Worm (Caenorhabditis elegans) whole organism, L2 larva: ENCODE data around the gene cest-2.2.

ENCODE experiments used
- C34F6.9 ChIP-seq: fragments of 150-350 bp; optimal IDR thresholded peaks from 2 replicates; lab custom pipeline; 2014; ENCODE audit warnings: missing biosample characterization, missing genetic modification characterization
- F13H6.1 ChIP-seq: sonication (generic microtip); optimal IDR thresholded peaks from 2 replicates; lab custom pipeline; 2016; ENCODE audit warnings: missing genetic modification characterization, missing compliant biosample characterization
- R02D3.7 ChIP-seq: fragments of 150-350 bp; optimal IDR thresholded peaks from 2 replicates; lab custom pipeline; 2014; ENCODE audit warnings: missing biosample characterization, missing genetic modification characterization
- Y55F3AM.14 ChIP-seq: fragments of 200-800 bp; sonication (Bioruptor generic); optimal IDR thresholded peaks from 2 replicates; lab custom pipeline; 2018; ENCODE audit warnings: mild to moderate bottlenecking, missing genetic modification characterization, missing compliant biosample characterization
- ZK546.5 ChIP-seq: sonication (generic microtip); optimal IDR thresholded peaks from 2 replicates; lab custom pipeline; 2017; ENCODE audit warnings: missing biosample characterization, missing genetic modification characterization
- alr-1 ChIP-seq: fragments of 150-350 bp; optimal IDR thresholded peaks from 2 replicates; lab custom pipeline; 2014; ENCODE audit warnings: missing biosample characterization, missing genetic modification characterization
- aly-2 ChIP-seq: fragments of 150-350 bp; optimal IDR thresholded peaks from 2 replicates; lab custom pipeline; 2014; ENCODE audit warnings: missing biosample characterization, missing genetic modification characterization
- ama-1 ChIP-seq: fragments of 150-350 bp; optimal IDR thresholded peaks from 2 replicates; lab custom pipeline; 2018; ENCODE audit warnings: inconsistent platforms
- blmp-1 ChIP-seq: sonication (generic microtip); optimal IDR thresholded peaks from 2 replicates; lab custom pipeline; 2017; ENCODE audit warnings: missing genetic modification characterization, mild to moderate bottlenecking, missing compliant biosample characterization, antibody characterized with exemption, moderate library complexity; ENCODE audit not compliant: insufficient read depth
- ceh-16 ChIP-seq: fragments of 150-350 bp; optimal IDR thresholded peaks from 2 replicates; lab custom pipeline; 2014; ENCODE audit warnings: missing biosample characterization, missing genetic modification characterization
- ceh-82 ChIP-seq: fragments of 150-350 bp; optimal IDR thresholded peaks from 2 replicates; lab custom pipeline; 2014; ENCODE audit warnings: missing biosample characterization, missing genetic modification characterization
- crh-2 ChIP-seq: sonication (generic microtip); optimal IDR thresholded peaks from 2 replicates; lab custom pipeline; 2017; ENCODE audit warnings: missing biosample characterization, missing genetic modification characterization
- dmd-4 ChIP-seq: sonication (generic microtip); optimal IDR thresholded peaks from 2 replicates; lab custom pipeline; 2017; ENCODE audit warnings: missing biosample characterization, missing genetic modification characterization
- egl-27 ChIP-seq: sonication (generic microtip); optimal IDR thresholded peaks from 3 replicates; lab custom pipeline; 2017; ENCODE audit warnings: missing biosample characterization, missing genetic modification reagents, missing genetic modification characterization
- elt-1 ChIP-seq: fragments of 150-350 bp; optimal IDR thresholded peaks from 2 replicates; lab custom pipeline; 2014; ENCODE audit warnings: missing biosample characterization, missing genetic modification characterization
- elt-3 ChIP-seq: sonication (generic microtip); optimal IDR thresholded peaks from 2 replicates; lab custom pipeline; 2017; ENCODE audit warnings: missing biosample characterization, missing genetic modification characterization
- fos-1 ChIP-seq: fragments of 150-350 bp; optimal IDR thresholded peaks from 2 replicates; lab custom pipeline; 2014; ENCODE audit warnings: missing biosample characterization, missing genetic modification characterization
- gmeb-1 ChIP-seq: fragments of 150-350 bp; optimal IDR thresholded peaks from 2 replicates; lab custom pipeline; 2014; ENCODE audit warnings: missing biosample characterization, missing genetic modification characterization
- lin-11 ChIP-seq: fragments of 150-350 bp; sonication (generic microtip); optimal IDR thresholded peaks from 2 replicates; lab custom pipeline; 2014; ENCODE audit warnings: missing biosample characterization, missing genetic modification characterization, inconsistent platforms, mixed read lengths
- lin-13 ChIP-seq: fragments of 150-350 bp; optimal IDR thresholded peaks from 2 replicates; lab custom pipeline; 2014; ENCODE audit warnings: missing biosample characterization, missing genetic modification reagents, missing genetic modification characterization
- lin-39 ChIP-seq: fragments of 150-350 bp; optimal IDR thresholded peaks from 2 replicates; lab custom pipeline; 2014; ENCODE audit warnings: missing biosample characterization, missing genetic modification reagents, missing genetic modification characterization
- lsy-2 ChIP-seq, 2 experiments: fragments of 150-350 bp in 1 of 2; sonication (generic microtip) in 1 of 2; optimal IDR thresholded peaks; 2 replicates each; lab custom pipeline; 2014 to 2017; ENCODE audit warnings: missing biosample characterization in 2 of 2, missing genetic modification characterization in 2 of 2
- mab-5 ChIP-seq: fragments of 150-350 bp; optimal IDR thresholded peaks from 2 replicates; lab custom pipeline; 2014; ENCODE audit warnings: missing biosample characterization, missing genetic modification characterization
- mbf-1 ChIP-seq: sonication (generic microtip); optimal IDR thresholded peaks from 2 replicates; lab custom pipeline; 2017; ENCODE audit warnings: missing biosample characterization, missing genetic modification characterization
- mdl-1 ChIP-seq, 2 experiments: fragments of 150-350 bp in 1 of 2; sonication (generic microtip) in 1 of 2; optimal IDR thresholded peaks; 2 replicates each; lab custom pipeline; 2017; ENCODE audit warnings: missing biosample characterization in 2 of 2, missing genetic modification characterization in 2 of 2
- nhr-10 ChIP-seq: sonication (generic microtip); optimal IDR thresholded peaks from 2 replicates; lab custom pipeline; 2017; ENCODE audit warnings: missing biosample characterization, missing genetic modification characterization
- nhr-11 ChIP-seq: fragments of 150-350 bp; optimal IDR thresholded peaks from 2 replicates; lab custom pipeline; 2014; ENCODE audit warnings: missing biosample characterization, missing genetic modification characterization
- nhr-12 ChIP-seq: fragments of 150-350 bp; optimal IDR thresholded peaks from 2 replicates; lab custom pipeline; 2014; ENCODE audit warnings: missing biosample characterization, missing genetic modification characterization
- nhr-129 ChIP-seq: fragments of 150-350 bp; optimal IDR thresholded peaks from 2 replicates; lab custom pipeline; 2014; ENCODE audit warnings: missing biosample characterization, missing genetic modification characterization
- nhr-21 ChIP-seq: fragments of 150-350 bp; optimal IDR thresholded peaks from 2 replicates; lab custom pipeline; 2014; ENCODE audit warnings: missing biosample characterization, missing genetic modification characterization
- nhr-237 ChIP-seq: fragments of 150-350 bp; optimal IDR thresholded peaks from 2 replicates; lab custom pipeline; 2014; ENCODE audit warnings: missing biosample characterization, missing genetic modification characterization
- nhr-25 ChIP-seq: fragments of 150-350 bp; sonication (generic microtip); optimal IDR thresholded peaks from 3 replicates; lab custom pipeline; 2014; ENCODE audit warnings: missing biosample characterization, missing genetic modification characterization
- nhr-6 ChIP-seq: fragments of 150-350 bp; optimal IDR thresholded peaks from 2 replicates; lab custom pipeline; 2014; ENCODE audit warnings: missing biosample characterization, missing genetic modification characterization
- nhr-77 ChIP-seq: fragments of 150-350 bp; optimal IDR thresholded peaks from 2 replicates; lab custom pipeline; 2014; ENCODE audit warnings: missing biosample characterization, missing genetic modification characterization
- peb-1 ChIP-seq: fragments of 150-350 bp; optimal IDR thresholded peaks from 2 replicates; lab custom pipeline; 2014; ENCODE audit warnings: missing biosample characterization, missing genetic modification characterization
- skn-1 ChIP-seq: sonication (generic microtip); optimal IDR thresholded peaks from 2 replicates; lab custom pipeline; 2017; ENCODE audit warnings: missing biosample characterization, missing genetic modification characterization
- sma-3 ChIP-seq: sonication (generic microtip); optimal IDR thresholded peaks from 2 replicates; lab custom pipeline; 2016; ENCODE audit warnings: missing genetic modification reagents, missing genetic modification characterization, missing compliant biosample characterization
- sma-9 ChIP-seq, 2 experiments: fragments of 150-350 bp in 1 of 2; sonication (generic microtip) in 1 of 2; optimal IDR thresholded peaks; 2 replicates each; lab custom pipeline; 2014 to 2016; ENCODE audit warnings: missing genetic modification characterization in 2 of 2, mild to moderate bottlenecking in 1 of 2, missing biosample characterization in 1 of 2, missing compliant biosample characterization in 1 of 2, missing genetic modification reagents in 1 of 2, moderate library complexity in 1 of 2
- snpc-4 ChIP-seq: fragments of 150-350 bp; optimal IDR thresholded peaks from 2 replicates; lab custom pipeline; 2014; ENCODE audit warnings: missing biosample characterization, missing genetic modification characterization
- unc-39 ChIP-seq: fragments of 150-350 bp; optimal IDR thresholded peaks from 2 replicates; lab custom pipeline; 2014; ENCODE audit warnings: missing biosample characterization, missing genetic modification characterization
- unc-55 ChIP-seq: fragments of 150-350 bp; sonication (generic microtip); optimal IDR thresholded peaks from 3 replicates; lab custom pipeline; 2014; ENCODE audit warnings: missing biosample characterization, missing genetic modification reagents, missing genetic modification characterization
- unc-62 ChIP-seq: fragments of 150-350 bp; optimal IDR thresholded peaks from 2 replicates; lab custom pipeline; 2014; ENCODE audit warnings: missing biosample characterization, missing genetic modification reagents, missing genetic modification characterization
- zag-1 ChIP-seq: fragments of 150-350 bp; optimal IDR thresholded peaks from 2 replicates; lab custom pipeline; 2014; ENCODE audit warnings: missing biosample characterization, missing genetic modification characterization
- ztf-1 ChIP-seq: fragments of 200-800 bp; sonication (Bioruptor generic); conservative IDR thresholded peaks from 2 replicates; pipeline ENCODE4 v1.3.6; 2022; ENCODE audit warnings: missing genetic modification characterization, missing compliant biosample characterization
- ztf-11 ChIP-seq: sonication (generic microtip); optimal IDR thresholded peaks from 2 replicates; lab custom pipeline; 2017; ENCODE audit warnings: missing biosample characterization, missing genetic modification characterization
- ztf-4 ChIP-seq: fragments of 150-350 bp; optimal IDR thresholded peaks from 2 replicates; lab custom pipeline; 2014; ENCODE audit warnings: missing biosample characterization, missing genetic modification characterization

cest-2.2 gene

DNA sequence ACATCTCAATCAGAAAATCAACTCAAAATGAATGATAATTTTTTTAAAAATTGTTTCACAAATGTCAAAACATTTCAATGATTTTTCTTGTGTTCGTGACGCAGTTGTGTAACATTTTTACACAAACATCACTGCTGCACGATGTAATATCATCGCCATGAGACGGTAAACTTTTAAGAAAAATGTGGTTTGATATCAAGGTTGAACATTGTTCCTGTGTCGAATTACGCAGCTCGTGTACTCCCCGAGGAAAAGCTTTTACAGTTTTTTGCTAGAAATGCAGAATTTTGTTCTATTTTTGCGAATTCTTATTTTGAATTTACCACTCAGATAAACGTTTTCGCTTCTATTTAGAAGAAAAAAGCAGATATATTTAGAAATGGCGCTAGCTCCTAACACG is 22.5 kb upstream of the cest-2.2 start:
- no peak for TF ChIP-seq mdl-1 (tag; optimal IDR thresholded peaks at IDR 0.05; lab: Kevin White, UChicago)
- TF ChIP-seq ZK546.5 (tag; lab: Kevin White, UChicago) = no peak
- TF ChIP-seq C34F6.9 (tag; lab: Kevin White, UChicago) = no peak
- TF ChIP-seq gmeb-1 = no peak
- no peak for TF ChIP-seq unc-39 (tag; lab: Kevin White, UChicago)
- peak; percentile 10 for TF ChIP-seq fos-1 (tag; lab: Kevin White, UChicago)
- TF ChIP-seq sma-9 (GFP tag; optimal IDR thresholded peaks at IDR 0.05; lab: Kevin White, UChicago) = peak; percentile 57
- TF ChIP-seq sma-9 (tag; optimal IDR thresholded peaks at IDR 0.05; lab: Kevin White, UChicago) = no peak
- peak; percentile 43 for TF ChIP-seq nhr-21 (tag; lab: Kevin White, UChicago)
- TF ChIP-seq F13H6.1 (tag; lab: Kevin White, UChicago) = peak; percentile 17
- TF ChIP-seq aly-2 = no peak
- no peak for TF ChIP-seq dmd-4 (tag; lab: Kevin White, UChicago)
- no peak for TF ChIP-seq skn-1 (tag; lab: Kevin White, UChicago)
- peak; percentile 52 for TF ChIP-seq nhr-25
- TF ChIP-seq sma-3 = peak; percentile 17
- TF ChIP-seq unc-55 (GFP tag; lab: Kevin White, UChicago) = no peak
- TF ChIP-seq R02D3.7 (tag; lab: Kevin White, UChicago) = no peak
- no peak for TF ChIP-seq nhr-129 (tag; lab: Kevin White, UChicago)
- TF ChIP-seq nhr-12 (tag; lab: Kevin White, UChicago) = no peak
- TF ChIP-seq nhr-77 (tag; lab: Kevin White, UChicago) = no peak
- TF ChIP-seq peb-1 = no peak
- TF ChIP-seq crh-2 (tag; lab: Kevin White, UChicago) = no peak
- no peak for TF ChIP-seq ceh-82 (tag; lab: Kevin White, UChicago)

DNA sequence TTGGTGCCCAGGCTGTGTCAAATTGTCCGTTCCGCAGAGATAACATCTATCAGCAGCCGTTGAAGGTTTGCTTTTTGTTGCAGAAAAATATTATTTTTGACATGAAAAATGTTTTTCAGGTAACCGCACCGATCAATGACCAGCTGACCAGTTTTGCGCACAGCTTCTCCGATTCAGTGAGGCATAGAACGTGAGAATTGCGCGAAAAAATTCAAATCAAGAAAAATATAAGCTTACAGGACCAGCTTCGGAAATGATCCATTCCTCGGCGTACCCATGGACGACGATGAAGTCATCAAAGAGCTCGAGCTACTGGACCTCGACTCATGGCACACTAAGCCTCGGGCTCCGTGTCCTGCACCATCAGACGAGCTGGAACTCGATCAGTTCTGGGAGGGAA is 19.4 kb upstream of the cest-2.2 start:
- TF ChIP-seq egl-27 (tag; lab: Kevin White, UChicago) (no peak), ama-1 (lab: Kevin White, UChicago) (peak; percentile 27), unc-62 (GFP tag; lab: Kevin White, UChicago) (no peak)

DNA sequence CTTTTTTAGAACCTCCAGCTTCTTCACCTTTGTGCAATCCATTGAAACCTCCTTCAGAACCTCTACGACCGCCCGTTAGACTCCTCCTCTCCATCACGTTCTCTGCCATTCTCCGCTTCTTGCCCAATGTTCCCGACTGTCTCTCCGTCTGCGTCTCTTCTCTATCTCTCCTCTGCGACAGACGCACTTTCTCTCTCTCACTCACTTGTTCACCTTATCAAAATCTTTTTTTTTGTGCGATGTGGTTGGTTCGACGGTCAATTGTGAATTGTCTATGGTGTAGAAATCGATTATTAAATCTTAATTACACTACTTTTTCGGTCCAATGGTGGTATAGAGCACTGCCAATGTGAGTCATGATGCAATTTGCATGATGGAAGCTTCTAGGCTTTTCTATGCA is 18.3 kb upstream of the cest-2.2 start, which contains the start of gene atfs-1:
TSS of gene atfs-1 (plus strand) at position 213 of the 400 bp plus-strand sequence.
- peak; percentile 47 for TF ChIP-seq lin-13 (GFP tag; lab: Kevin White, UChicago)
- TF ChIP-seq unc-62 (GFP tag; lab: Kevin White, UChicago) = no peak
- TF ChIP-seq ceh-16 (tag; lab: Kevin White, UChicago) = no peak
- peak; percentile 61 for TF ChIP-seq sma-3
- no peak for TF ChIP-seq R02D3.7 (tag; lab: Kevin White, UChicago)
- peak; percentile 85 for TF ChIP-seq blmp-1 (tag; lab: Kevin White, UChicago)
- no peak for TF ChIP-seq nhr-11 (tag; lab: Kevin White, UChicago)
- TF ChIP-seq nhr-25 = peak; percentile 55
- peak; percentile 83 for TF ChIP-seq fos-1 (tag; lab: Kevin White, UChicago)
- TF ChIP-seq ztf-1 = no peak
- peak; percentile 58 for TF ChIP-seq unc-55 (GFP tag; lab: Kevin White, UChicago)
- TF ChIP-seq F13H6.1 (tag; lab: Kevin White, UChicago) = peak; percentile 86
- no peak for TF ChIP-seq alr-1 (tag; lab: Kevin White, UChicago)
- no peak for TF ChIP-seq peb-1
- TF ChIP-seq elt-1 (tag; lab: Kevin White, UChicago) = no peak
- TF ChIP-seq mdl-1 (tag; optimal IDR thresholded peaks at IDR 0.05; lab: Kevin White, UChicago) = peak in 1 of 2 experiments; percentile 35
- no peak for TF ChIP-seq aly-2
- TF ChIP-seq dmd-4 (tag; lab: Kevin White, UChicago) = no peak
- no peak for TF ChIP-seq ZK546.5 (tag; lab: Kevin White, UChicago)
- TF ChIP-seq mbf-1 = no peak
- TF ChIP-seq mab-5 = peak; percentile 26
- TF ChIP-seq ztf-4 (tag; lab: Kevin White, UChicago) = no peak
- peak; percentile 87 for TF ChIP-seq nhr-129 (tag; lab: Kevin White, UChicago)
- TF ChIP-seq lin-11 (tag; lab: Kevin White, UChicago) = no peak
- no peak for TF ChIP-seq ceh-82 (tag; lab: Kevin White, UChicago)
- TF ChIP-seq nhr-6 (tag; lab: Kevin White, UChicago) = no peak
- TF ChIP-seq nhr-10 = no peak
- TF ChIP-seq lin-39 (tag; lab: Kevin White, UChicago) = no peak
- no peak for TF ChIP-seq unc-39 (tag; lab: Kevin White, UChicago)
- TF ChIP-seq crh-2 (tag; lab: Kevin White, UChicago) = peak; percentile 78
- no peak for TF ChIP-seq nhr-12 (tag; lab: Kevin White, UChicago)
- peak; percentile 9 to 69 for TF ChIP-seq lsy-2 (tag; optimal IDR thresholded peaks at IDR 0.05; lab: Kevin White, UChicago)
- TF ChIP-seq nhr-237 (tag; lab: Kevin White, UChicago) = no peak
- no peak for TF ChIP-seq elt-3 (tag; lab: Kevin White, UChicago)
- peak; percentile 53 for TF ChIP-seq nhr-21 (tag; lab: Kevin White, UChicago)
- TF ChIP-seq skn-1 (tag; lab: Kevin White, UChicago) = no peak
- no peak for TF ChIP-seq ztf-11
- no peak for TF ChIP-seq nhr-77 (tag; lab: Kevin White, UChicago)
- peak; percentile 59 for TF ChIP-seq gmeb-1
- peak; percentile 54 for TF ChIP-seq snpc-4 (tag; lab: Kevin White, UChicago)
- no peak for TF ChIP-seq zag-1
- peak; percentile 35 for TF ChIP-seq egl-27 (tag; lab: Kevin White, UChicago)
- TF ChIP-seq Y55F3AM.14 (GFP tag; lab: Kevin White, UChicago) = no peak
- peak; percentile 74 for TF ChIP-seq C34F6.9 (tag; lab: Kevin White, UChicago)
- peak; percentile 89 for TF ChIP-seq sma-9 (GFP tag; optimal IDR thresholded peaks at IDR 0.05; lab: Kevin White, UChicago)
- TF ChIP-seq sma-9 (tag; optimal IDR thresholded peaks at IDR 0.05; lab: Kevin White, UChicago) = no peak
- peak; percentile 91 for TF ChIP-seq ama-1 (lab: Kevin White, UChicago)
